Worm (Caenorhabditis elegans) whole organism, young adult: ENCODE data around the gene his-42.

Experiments used
- B0261.1 ChIP-seq: sonication (generic microtip); optimal IDR thresholded peaks from 2 replicates; lab custom pipeline; 2016; ENCODE audit warnings: mild to moderate bottlenecking, missing genetic modification characterization, moderate library complexity, missing compliant biosample characterization
- B0336.3 ChIP-seq: fragments of 200-800 bp; sonication (Bioruptor generic); IDR thresholded peaks from 2 replicates; pipeline ENCODE4 v1.3.6; 2022; ENCODE audit warnings: missing genetic modification characterization, missing compliant biosample characterization
- K12H6.12 ChIP-seq: fragments of 200-800 bp; sonication (Bioruptor generic); optimal IDR thresholded peaks from 2 replicates; lab custom pipeline; 2018; ENCODE audit warnings: mild to moderate bottlenecking, missing genetic modification characterization, missing compliant biosample characterization
- Y53G8AR.9 ChIP-seq: fragments of 200-800 bp; sonication (Bioruptor generic); conservative IDR thresholded peaks from 2 replicates; pipeline ENCODE4 v1.3.6; 2022; ENCODE audit warnings: missing genetic modification reagents, missing genetic modification characterization, missing compliant biosample characterization
- ZK185.1 ChIP-seq: sonication (generic microtip); optimal IDR thresholded peaks from 2 replicates; lab custom pipeline; 2016; ENCODE audit warnings: mild to moderate bottlenecking, missing genetic modification characterization, missing compliant biosample characterization; ENCODE audit not compliant: poor library complexity, severe bottlenecking
- aptf-2 ChIP-seq: fragments of 200-800 bp; sonication (Bioruptor generic); conservative IDR thresholded peaks from 2 replicates; pipeline ENCODE4 v1.3.6; 2022; ENCODE audit warnings: missing genetic modification reagents, missing genetic modification characterization, missing compliant biosample characterization
- atf-7 ChIP-seq: sonication (generic microtip); optimal IDR thresholded peaks from 2 replicates; lab custom pipeline; 2017; ENCODE audit warnings: mild to moderate bottlenecking, missing genetic modification characterization, missing compliant biosample characterization
- attf-5 ChIP-seq: fragments of 200-800 bp; sonication (Bioruptor generic); optimal IDR thresholded peaks from 2 replicates; lab custom pipeline; 2018; ENCODE audit warnings: mild to moderate bottlenecking, missing genetic modification characterization, missing compliant biosample characterization
- attf-6 ChIP-seq: fragments of 200-800 bp; sonication (Bioruptor generic); IDR thresholded peaks from 2 replicates; pipeline ENCODE4 v1.3.6; 2022; ENCODE audit warnings: missing genetic modification reagents, missing genetic modification characterization, missing compliant biosample characterization
- ccch-3 ChIP-seq: fragments of 200-800 bp; sonication (Bioruptor generic); optimal IDR thresholded peaks from 2 replicates; lab custom pipeline; 2018; ENCODE audit warnings: mild to moderate bottlenecking, missing genetic modification characterization, missing compliant biosample characterization
- cebp-1 ChIP-seq, 2 experiments: fragments of 200-800 bp in 1 of 2; sonication (Bioruptor generic) in 1 of 2; sonication (generic microtip) in 1 of 2; IDR thresholded peaks in 1 of 2; optimal IDR thresholded peaks in 1 of 2; 2 replicates each; pipeline versions ENCODE4 v1.3.6 to Lab custom; 2017 to 2022; ENCODE audit warnings: missing compliant biosample characterization in 2 of 2, missing genetic modification characterization in 2 of 2, mild to moderate bottlenecking in 1 of 2, missing genetic modification reagents in 1 of 2, moderate library complexity in 1 of 2
- cebp-2 ChIP-seq: fragments of 200-800 bp; sonication (Bioruptor generic); IDR thresholded peaks from 2 replicates; pipeline ENCODE4 v1.3.6; 2022; ENCODE audit warnings: missing genetic modification characterization, missing compliant biosample characterization
- ceh-27 ChIP-seq: fragments of 200-800 bp; sonication (Bioruptor generic); optimal IDR thresholded peaks from 2 replicates; lab custom pipeline; 2018; ENCODE audit warnings: mild to moderate bottlenecking, missing genetic modification characterization, moderate library complexity, missing compliant biosample characterization
- ceh-79 ChIP-seq: sonication (generic microtip); optimal IDR thresholded peaks from 2 replicates; lab custom pipeline; 2017; ENCODE audit warnings: mild to moderate bottlenecking, missing genetic modification characterization, missing compliant biosample characterization
- die-1 ChIP-seq: sonication (generic microtip); optimal IDR thresholded peaks from 2 replicates; lab custom pipeline; 2016; ENCODE audit warnings: missing genotype, mild to moderate bottlenecking, missing genetic modification characterization, missing compliant biosample characterization
- dox-1 ChIP-seq: fragments of 200-800 bp; sonication (Bioruptor generic); IDR thresholded peaks from 2 replicates; pipeline ENCODE4 v1.3.6; 2022; ENCODE audit warnings: missing genetic modification reagents, missing genetic modification characterization, missing compliant biosample characterization
- fkh-3 ChIP-seq: sonication (generic microtip); optimal IDR thresholded peaks from 2 replicates; lab custom pipeline; 2016; ENCODE audit warnings: mild to moderate bottlenecking, missing genetic modification characterization, missing compliant biosample characterization
- hmg-1.2 ChIP-seq: fragments of 200-800 bp; sonication (Bioruptor generic); IDR thresholded peaks from 2 replicates; pipeline ENCODE4 v1.3.6; 2022; ENCODE audit warnings: missing genetic modification reagents, missing genetic modification characterization, missing compliant biosample characterization
- let-607 ChIP-seq, 2 experiments: fragments of 200-800 bp in 1 of 2; sonication (Bioruptor generic) in 1 of 2; sonication (generic microtip) in 1 of 2; optimal IDR thresholded peaks; 2 replicates each; lab custom pipeline; 2016 to 2018; ENCODE audit warnings: mild to moderate bottlenecking in 2 of 2, missing compliant biosample characterization in 2 of 2, missing genetic modification characterization in 2 of 2, moderate library complexity in 2 of 2, missing genotype in 1 of 2
- lir-1 ChIP-seq: fragments of 200-800 bp; sonication (Bioruptor generic); conservative IDR thresholded peaks from 2 replicates; pipeline ENCODE4 v1.3.6; 2022; ENCODE audit warnings: missing genetic modification reagents, missing genetic modification characterization, missing compliant biosample characterization
- lsl-1 ChIP-seq: fragments of 200-800 bp; sonication (Bioruptor generic); optimal IDR thresholded peaks from 2 replicates; lab custom pipeline; 2018; ENCODE audit warnings: mild to moderate bottlenecking, missing genetic modification characterization, moderate library complexity, missing compliant biosample characterization
- lsy-27 ChIP-seq: sonication (generic microtip); optimal IDR thresholded peaks from 2 replicates; lab custom pipeline; 2017; ENCODE audit warnings: missing genetic modification characterization, mild to moderate bottlenecking, missing compliant biosample characterization, antibody characterized with exemption, missing genotype, borderline replicate concordance; ENCODE audit not compliant: insufficient read depth
- madf-10 ChIP-seq: sonication (generic microtip); optimal IDR thresholded peaks from 2 replicates; lab custom pipeline; 2016; ENCODE audit warnings: mild to moderate bottlenecking, missing genetic modification characterization, missing compliant biosample characterization
- madf-3 ChIP-seq: fragments of 200-800 bp; sonication (Bioruptor generic); IDR thresholded peaks from 2 replicates; pipeline ENCODE4 v1.3.6; 2022; ENCODE audit warnings: missing genetic modification reagents, missing genetic modification characterization, missing compliant biosample characterization
- madf-6 ChIP-seq: fragments of 200-800 bp; sonication (Bioruptor generic); IDR thresholded peaks from 2 replicates; pipeline ENCODE4 v1.3.6; 2022; ENCODE audit warnings: missing genetic modification reagents, missing genetic modification characterization, missing compliant biosample characterization
- mcd-1 ChIP-seq: fragments of 200-800 bp; sonication (Bioruptor generic); IDR thresholded peaks from 2 replicates; pipeline ENCODE4 v1.3.6; 2022; ENCODE audit warnings: missing genetic modification reagents, missing genetic modification characterization, missing compliant biosample characterization
- mel-28 ChIP-seq: sonication (generic microtip); optimal IDR thresholded peaks from 2 replicates; lab custom pipeline; 2016; ENCODE audit warnings: borderline replicate concordance, mild to moderate bottlenecking, missing genetic modification characterization, missing compliant biosample characterization
- nfyb-1 ChIP-seq: fragments of 200-800 bp; sonication (Bioruptor generic); IDR thresholded peaks from 2 replicates; pipeline ENCODE4 v1.3.6; 2022; ENCODE audit warnings: missing genetic modification reagents, missing genetic modification characterization, missing compliant biosample characterization
- nhr-179 ChIP-seq: sonication (generic microtip); optimal IDR thresholded peaks from 2 replicates; lab custom pipeline; 2016; ENCODE audit warnings: mild to moderate bottlenecking, missing genetic modification characterization, missing compliant biosample characterization
- nhr-80 ChIP-seq: sonication (generic microtip); optimal IDR thresholded peaks from 2 replicates; lab custom pipeline; 2016; ENCODE audit warnings: missing genetic modification characterization, missing compliant biosample characterization
- nhr-90 ChIP-seq: sonication (generic microtip); optimal IDR thresholded peaks from 2 replicates; lab custom pipeline; 2016; ENCODE audit warnings: missing genotype, mild to moderate bottlenecking, missing genetic modification characterization, missing compliant biosample characterization
- rec-8 ChIP-seq, 2 experiments: sonication (generic microtip); optimal IDR thresholded peaks; 2 replicates each; lab custom pipeline; 2016; ENCODE audit warnings: mild to moderate bottlenecking in 2 of 2, missing genetic modification characterization in 2 of 2, missing genetic modification reagents in 2 of 2, missing genotype in 2 of 2, missing biosample characterization in 1 of 2, missing compliant biosample characterization in 1 of 2, moderate library complexity in 1 of 2
- repo-1 ChIP-seq: sonication (generic microtip); optimal IDR thresholded peaks from 2 replicates; lab custom pipeline; 2017; ENCODE audit warnings: mild to moderate bottlenecking, missing genetic modification characterization, missing compliant biosample characterization
- rpc-1 ChIP-seq, 2 experiments: fragments of 150-350 bp in 1 of 2; sonication (generic microtip) in 1 of 2; optimal IDR thresholded peaks; 2 replicates each; lab custom pipeline; 2014 to 2018; ENCODE audit warnings: missing biosample characterization in 1 of 2, missing genetic modification characterization in 1 of 2, missing genetic modification reagents in 1 of 2, missing genotype in 1 of 2
- snpc-3.4 ChIP-seq: sonication (generic microtip); optimal IDR thresholded peaks from 2 replicates; lab custom pipeline; 2017; ENCODE audit warnings: missing genetic modification characterization, mild to moderate bottlenecking, missing compliant biosample characterization, antibody characterized with exemption, moderate library complexity, missing genotype, missing genetic modification reagents
- snpc-4 ChIP-seq, 5 experiments: fragments of 150-350 bp in 1 of 5; sonication (generic microtip) in 4 of 5; optimal IDR thresholded peaks; 2 replicates each; lab custom pipeline; 2014 to 2018; ENCODE audit warnings: missing genetic modification characterization in 5 of 5, missing biosample characterization in 3 of 5, antibody characterized with exemption in 2 of 5, mild to moderate bottlenecking in 2 of 5, missing compliant biosample characterization in 2 of 5, missing genotype in 2 of 5, moderate library complexity in 2 of 5, missing genetic modification reagents in 1 of 5
- tbp1 ChIP-seq: fragments of 200-800 bp; sonication (Bioruptor generic); optimal IDR thresholded peaks from 2 replicates; lab custom pipeline; 2018; ENCODE audit warnings: mild to moderate bottlenecking, missing genetic modification characterization, missing compliant biosample characterization
- unc-130 ChIP-seq: sonication (generic microtip); optimal IDR thresholded peaks from 2 replicates; lab custom pipeline; 2016; ENCODE audit warnings: missing genetic modification reagents, missing genetic modification characterization, missing compliant biosample characterization
- zfh-2 ChIP-seq: fragments of 200-800 bp; sonication (Bioruptor generic); conservative IDR thresholded peaks from 2 replicates; pipeline ENCODE4 v1.3.6; 2022; ENCODE audit warnings: missing genetic modification reagents, missing genetic modification characterization, missing compliant biosample characterization
- ztf-3 ChIP-seq: fragments of 200-800 bp; sonication (Bioruptor generic); optimal IDR thresholded peaks from 2 replicates; lab custom pipeline; 2018; ENCODE audit warnings: mild to moderate bottlenecking, missing genetic modification characterization, missing compliant biosample characterization

The his-42 gene

ce11 chrII:13785582-13785981, 42.9 kb downstream of the his-42 start (continued):
- no peak for TF ChIP-seq unc-130 (GFP tag; lab: Kevin White, UChicago)

ce11 chrII:13783880-13784279, 44.6 kb downstream of the his-42 start, which contains the start of gene C01B9.4:
TSS of gene C01B9.4 (minus strand) at chrII:13783980.
- TF ChIP-seq rpc-1 (optimal IDR thresholded peaks at IDR 0.05; lab: Kevin White, UChicago) (no peak), rpc-1 (tag; optimal IDR thresholded peaks at IDR 0.05; lab: Kevin White, UChicago) (peak; percentile 28), mel-28 (tag; lab: Kevin White, UChicago) (no peak), lir-1 (GFP tag; lab: Robert Waterston, UW) (no peak), cebp-1 (GFP tag; IDR thresholded peaks at IDR 0.05; lab: Robert Waterston, UW) (no peak), cebp-1 (tag; optimal IDR thresholded peaks at IDR 0.05; lab: Kevin White, UChicago) (no peak), attf-6 (GFP tag; lab: Robert Waterston, UW) (no peak)

- TF ChIP-seq rpc-1 (optimal IDR thresholded peaks at IDR 0.05; lab: Kevin White, UChicago) = peak; percentile 69
- peak; percentile 63 for TF ChIP-seq rpc-1 (tag; optimal IDR thresholded peaks at IDR 0.05; lab: Kevin White, UChicago)
- TF ChIP-seq ccch-3 (GFP tag; lab: Kevin White, UChicago) = no peak
- peak; percentile 66 for TF ChIP-seq B0261.1 (tag; lab: Kevin White, UChicago)
- no peak for TF ChIP-seq fkh-3
- TF ChIP-seq ZK185.1 (tag; lab: Kevin White, UChicago) = peak; percentile 83
- 0 out of 2 replicates have a peak, but pooled peaks have one; percentile 5 for TF ChIP-seq hmg-1.2 (GFP tag; lab: Robert Waterston, UW)
- no peak for TF ChIP-seq snpc-3.4 (tag; lab: Kevin White, UChicago)
- TF ChIP-seq nhr-179 (tag; lab: Kevin White, UChicago) = peak; percentile 61
- peak; percentile 23 to 61 for TF ChIP-seq let-607 (tag; optimal IDR thresholded peaks at IDR 0.05; lab: Kevin White, UChicago)
- no peak for TF ChIP-seq ceh-79
- TF ChIP-seq ceh-27 (GFP tag; lab: Kevin White, UChicago) = peak; percentile 7
- TF ChIP-seq atf-7 (tag; lab: Kevin White, UChicago) = peak; percentile 68
- TF ChIP-seq aptf-2 (GFP tag; lab: Robert Waterston, UW) = no peak
- TF ChIP-seq madf-3 (GFP tag; lab: Robert Waterston, UW) = no peak
- no peak for TF ChIP-seq cebp-2 (GFP tag; lab: Robert Waterston, UW)
- TF ChIP-seq lsl-1 (GFP tag; lab: Kevin White, UChicago) = peak; percentile 8
- peak; percentile 68 for TF ChIP-seq nhr-90 (tag; lab: Kevin White, UChicago)
- TF ChIP-seq lsy-27 (tag; lab: Kevin White, UChicago) = no peak
- TF ChIP-seq tbp1 = peak; percentile 82
- TF ChIP-seq rec-8 (tag; optimal IDR thresholded peaks at IDR 0.05; lab: Kevin White, UChicago) = peak in 1 of 2 experiments; percentile 18
- peak; percentile 46 for TF ChIP-seq madf-10
- peak; percentile 81 for TF ChIP-seq repo-1
- peak; percentile 95 for TF ChIP-seq nhr-80 (tag; lab: Kevin White, UChicago)
- TF ChIP-seq K12H6.12 (tag; lab: Kevin White, UChicago) = no peak
- TF ChIP-seq die-1 (tag; lab: Kevin White, UChicago) = peak; percentile 22
- no peak for TF ChIP-seq mcd-1 (GFP tag; lab: Robert Waterston, UW)
- TF ChIP-seq nfyb-1 = 0 out of 2 replicates have a peak, but pooled peaks have one; percentile 49
- no peak for TF ChIP-seq zfh-2
- TF ChIP-seq B0336.3 (GFP tag; lab: Robert Waterston, UW) = peak; percentile 50; the same call in 1 of the 2 replicates
- TF ChIP-seq madf-6 (GFP tag; lab: Robert Waterston, UW) = no peak
- peak; percentile 24; the same call in 1 of the 2 replicates for TF ChIP-seq Y53G8AR.9 (GFP tag; lab: Robert Waterston, UW)
- peak; percentile 57 for TF ChIP-seq dox-1 (GFP tag; lab: Robert Waterston, UW)
- peak; percentile 11 for TF ChIP-seq ztf-3 (GFP tag; lab: Kevin White, UChicago)
- no peak for TF ChIP-seq snpc-4 (GFP tag; optimal IDR thresholded peaks at IDR 0.05; lab: Kevin White, UChicago)
- TF ChIP-seq snpc-4 (tag; optimal IDR thresholded peaks at IDR 0.05; lab: Kevin White, UChicago) = peak in 3 of 4 experiments; percentile 36 to 70 (median 59)
- peak; percentile 13 for TF ChIP-seq attf-5
Observed at ce11 chrII:13780792-13781248, 47.7 kb downstream of the his-42 start.
